Worm (Caenorhabditis elegans): Measurements from ENCODE around the gene such-1.

DNA sequence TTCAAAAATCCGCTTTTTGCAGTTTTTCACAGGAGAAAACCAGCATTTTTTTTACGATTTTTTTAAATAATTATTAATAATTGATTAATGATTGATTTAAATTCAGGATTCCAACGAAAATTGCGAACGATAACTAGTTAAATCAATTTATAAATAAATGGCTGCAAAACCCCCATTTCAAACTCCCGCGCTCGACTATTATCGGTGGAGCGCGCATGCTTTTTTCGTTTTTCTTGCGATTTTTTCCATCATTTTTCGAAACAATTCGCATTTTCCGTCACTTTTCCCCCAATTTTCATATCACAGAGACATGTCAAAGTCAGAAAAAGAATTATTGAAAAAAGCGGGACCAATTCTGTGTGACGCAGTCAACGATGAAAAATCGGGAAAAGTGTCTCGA, 42.0 kb upstream of the such-1 start, which contains the start of gene Y66D12A.10:
- TF ChIP-seq lsy-12 (tag; optimal IDR thresholded peaks at IDR 0.05) (no peak), nhr-12 (tag; optimal IDR thresholded peaks at IDR 0.05) (no peak), ama-1 (optimal IDR thresholded peaks at IDR 0.05) (no peak), snpc-4 (tag; optimal IDR thresholded peaks at IDR 0.05) (no peak), nhr-76 (tag; optimal IDR thresholded peaks at IDR 0.05) (no peak), ZK546.5 (tag; optimal IDR thresholded peaks at IDR 0.05) (no peak), nhr-77 (tag; optimal IDR thresholded peaks at IDR 0.05) (no peak), unc-62 (GFP tag; optimal IDR thresholded peaks at IDR 0.05) (no peak), elt-3 (tag; optimal IDR thresholded peaks at IDR 0.05) (no peak)

Data from whole organism, L3 larva.